Fruit fly (Drosophila melanogaster): ENCODE measurements around the gene CG13088.
A peak's percentile ranks its signal among the peaks of the same experiment; 100 is the strongest.

CG13088 gene

DNA sequence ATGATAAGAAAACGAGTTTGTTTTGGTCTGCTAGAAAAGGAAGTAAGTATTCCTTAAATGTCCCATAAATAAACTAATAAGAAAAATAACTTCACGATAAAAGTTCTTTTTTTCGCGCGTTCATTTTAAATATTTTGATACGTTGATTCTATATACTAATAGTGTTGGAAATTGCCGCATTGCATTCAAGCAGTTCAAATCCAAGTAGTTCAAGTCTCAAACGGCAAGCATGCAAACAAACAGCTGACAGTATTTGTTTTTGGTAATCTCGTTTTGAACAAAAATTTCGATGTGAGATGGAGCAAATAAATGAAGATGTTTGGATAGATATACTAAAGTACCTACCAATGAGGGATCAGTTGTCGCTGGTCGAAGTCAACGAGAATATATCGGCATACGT, at the start of gene CG13088:
TSS of gene CG13088 (plus strand) at position 247 of the 400 bp plus-strand sequence.
- TF ChIP-seq CG17801 (GFP tag; optimal IDR thresholded peaks at IDR 0.05; ENCODE audit: partially characterized antibody): peak; percentile 44

dm6 chr2L:8442147-8442546, 46.6 kb upstream of the CG13088 start, which contains the start of gene CG31897:
CG31897 (plus strand) TSS chr2L:8442447.
- no peak for TF ChIP-seq CG17801 (GFP tag; optimal IDR thresholded peaks at IDR 0.05; ENCODE audit: partially characterized antibody)

DNA sequence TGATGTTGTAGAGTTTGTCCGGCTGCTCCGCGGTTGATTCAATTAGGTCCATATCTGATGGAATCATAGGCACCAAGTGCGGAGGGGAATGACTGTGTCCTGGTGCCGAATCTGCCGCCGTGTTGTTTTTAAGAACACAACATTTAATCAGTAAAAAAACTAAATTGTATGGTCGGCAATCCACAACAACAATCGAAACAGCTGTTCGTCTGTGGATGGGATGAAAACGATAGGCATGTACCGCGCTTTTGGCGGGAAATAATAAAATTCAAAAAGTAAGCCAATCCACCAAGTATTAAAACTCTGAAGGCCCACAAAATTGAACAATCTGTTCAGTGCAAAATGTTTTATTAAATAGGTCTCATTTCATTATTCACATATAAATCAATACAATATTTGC, 39.4 kb upstream of the CG13088 start, which contains the start of gene Aasdh:
TSS of gene Aasdh (minus strand) at position 219 of the 400 bp plus-strand sequence.
- no peak for TF ChIP-seq CG17801 (GFP tag; optimal IDR thresholded peaks at IDR 0.05; ENCODE audit: partially characterized antibody)

dm6 chr2L:8451497-8451896, 37.3 kb upstream of the CG13088 start:
- TF ChIP-seq CG17801 (GFP tag; optimal IDR thresholded peaks at IDR 0.05; ENCODE audit: partially characterized antibody): no peak

- no peak for TF ChIP-seq CG17801 (GFP tag; optimal IDR thresholded peaks at IDR 0.05; ENCODE audit: partially characterized antibody)
Observed at dm6 chr2L:8461782-8462453, 26.9 kb upstream of the CG13088 start.

DNA sequence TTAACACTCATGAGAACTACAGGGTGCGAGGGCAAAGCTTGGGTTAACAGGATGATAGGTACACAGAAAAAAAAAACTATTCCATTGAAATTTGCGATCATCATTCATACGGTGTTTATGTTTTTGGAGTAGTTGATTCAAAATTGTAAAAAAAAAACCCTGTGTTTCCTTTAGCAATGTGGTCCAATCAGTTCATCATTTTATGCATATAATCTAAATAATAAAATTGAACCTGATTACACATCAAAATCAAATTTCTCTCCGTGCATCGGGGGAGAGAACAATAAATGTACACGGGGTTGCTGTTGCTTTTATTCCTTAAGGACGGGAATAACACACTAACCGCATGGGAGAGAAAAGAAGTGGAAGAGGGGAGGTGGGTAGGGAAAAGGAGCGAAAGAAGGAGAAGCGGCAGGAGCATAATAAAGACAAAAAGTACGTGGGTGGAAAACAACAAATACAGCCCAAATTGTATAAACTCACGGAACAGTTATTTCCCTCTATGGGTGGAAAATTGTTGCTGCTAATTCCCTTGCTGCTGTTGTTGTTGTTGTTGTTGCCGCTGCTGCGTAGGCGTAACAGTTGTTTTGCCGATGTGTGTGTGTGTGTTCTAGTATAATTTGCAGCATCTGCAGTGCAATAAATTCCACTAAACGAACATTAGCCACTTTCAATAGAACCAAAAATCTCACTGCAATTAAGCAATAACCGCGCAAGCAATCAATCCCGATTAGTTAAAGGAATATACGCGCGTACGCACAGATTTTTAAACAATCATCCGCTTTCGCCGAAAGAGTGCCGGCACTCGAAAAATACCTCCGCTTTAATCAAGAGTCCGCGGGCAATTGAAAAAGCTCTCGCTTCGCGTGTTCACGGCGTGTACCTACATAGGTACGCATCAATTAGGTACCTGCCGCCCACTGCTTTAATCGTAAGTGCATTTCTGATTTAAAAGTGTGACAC, 25.4 kb upstream of the CG13088 start, which contains the start of gene Agpat2:
TSS of gene Agpat2 (minus strand) at position 851 of the 963 bp plus-strand sequence.
- no peak for TF ChIP-seq CG17801 (GFP tag; optimal IDR thresholded peaks at IDR 0.05; ENCODE audit: partially characterized antibody)

dm6 chr2L:8464107-8464582, 24.6 kb upstream of the CG13088 start, which contains the start of gene prg:
prg (plus strand) TSS chr2L:8464488.
- TF ChIP-seq CG17801 (GFP tag; optimal IDR thresholded peaks at IDR 0.05; ENCODE audit: partially characterized antibody): peak; percentile 78

DNA sequence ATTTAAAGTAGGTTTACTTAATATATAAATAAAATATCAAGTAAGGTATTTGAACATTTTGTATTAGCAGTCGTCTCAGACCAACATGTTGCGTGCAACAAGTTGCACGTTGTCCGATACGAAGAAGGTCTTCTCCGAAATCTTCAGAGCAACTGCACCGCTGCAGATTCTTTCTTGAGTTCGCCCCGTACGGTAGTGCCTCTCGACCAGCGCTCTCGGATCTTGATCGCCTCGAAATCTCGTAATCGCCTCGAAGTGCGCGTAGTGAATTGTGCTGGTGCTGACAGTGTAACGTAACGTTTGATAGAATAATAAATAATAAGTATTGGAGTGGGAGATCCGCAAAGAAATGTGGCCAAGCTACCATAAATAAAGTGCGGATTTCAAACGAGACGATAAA, 22.1 kb upstream of the CG13088 start, which contains the start of gene dachs:
TSS of gene dachs (plus strand) at position 175 of the 400 bp plus-strand sequence.
- TF ChIP-seq CG17801 (GFP tag; optimal IDR thresholded peaks at IDR 0.05; ENCODE audit: partially characterized antibody): no peak

- no peak for TF ChIP-seq CG17801 (GFP tag; optimal IDR thresholded peaks at IDR 0.05; ENCODE audit: partially characterized antibody)
Observed at dm6 chr2L:8468929-8469681, 19.7 kb upstream of the CG13088 start.

- TF ChIP-seq CG17801 (GFP tag; optimal IDR thresholded peaks at IDR 0.05; ENCODE audit: partially characterized antibody): no peak
Observed at dm6 chr2L:8471667-8472066, 17.1 kb upstream of the CG13088 start.

DNA sequence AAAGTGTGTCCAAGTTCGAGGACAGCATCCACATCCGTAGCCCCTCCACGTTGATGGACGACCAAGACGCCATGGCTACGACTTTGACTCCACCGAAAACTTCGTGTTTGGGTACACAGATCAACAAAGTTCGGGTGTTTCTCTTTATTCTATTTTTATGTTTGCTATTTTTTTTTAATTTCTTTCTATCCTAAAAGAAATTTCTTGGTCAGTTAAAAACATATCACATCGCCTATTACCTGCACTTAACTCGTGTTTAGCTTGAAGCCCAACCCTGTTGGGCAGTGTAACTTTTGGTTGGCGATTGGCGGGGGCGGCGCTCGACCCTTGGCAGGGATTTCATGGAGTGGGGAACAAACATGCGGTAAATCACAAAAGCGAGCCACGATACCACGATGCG, 15.3 kb upstream of the CG13088 start:
- no peak for TF ChIP-seq CG17801 (GFP tag; optimal IDR thresholded peaks at IDR 0.05; ENCODE audit: partially characterized antibody)

- TF ChIP-seq CG17801 (GFP tag; optimal IDR thresholded peaks at IDR 0.05; ENCODE audit: partially characterized antibody): no peak
Observed at dm6 chr2L:8477049-8477448, 11.7 kb upstream of the CG13088 start, which contains the start of gene CheA29a. CheA29a (plus strand) TSS chr2L:8477349.

- TF ChIP-seq CG17801 (GFP tag; optimal IDR thresholded peaks at IDR 0.05; ENCODE audit: partially characterized antibody): no peak
Observed at dm6 chr2L:8477971-8478370, 10.8 kb upstream of the CG13088 start.

- TF ChIP-seq CG17801 (GFP tag; optimal IDR thresholded peaks at IDR 0.05; ENCODE audit: partially characterized antibody): no peak
Observed at dm6 chr2L:8478379-8478778, 10.4 kb upstream of the CG13088 start.

Measured in ovary, adult (tissue).